Fruit fly (Drosophila melanogaster): Measurements from ENCODE around the gene ed.

DNA sequence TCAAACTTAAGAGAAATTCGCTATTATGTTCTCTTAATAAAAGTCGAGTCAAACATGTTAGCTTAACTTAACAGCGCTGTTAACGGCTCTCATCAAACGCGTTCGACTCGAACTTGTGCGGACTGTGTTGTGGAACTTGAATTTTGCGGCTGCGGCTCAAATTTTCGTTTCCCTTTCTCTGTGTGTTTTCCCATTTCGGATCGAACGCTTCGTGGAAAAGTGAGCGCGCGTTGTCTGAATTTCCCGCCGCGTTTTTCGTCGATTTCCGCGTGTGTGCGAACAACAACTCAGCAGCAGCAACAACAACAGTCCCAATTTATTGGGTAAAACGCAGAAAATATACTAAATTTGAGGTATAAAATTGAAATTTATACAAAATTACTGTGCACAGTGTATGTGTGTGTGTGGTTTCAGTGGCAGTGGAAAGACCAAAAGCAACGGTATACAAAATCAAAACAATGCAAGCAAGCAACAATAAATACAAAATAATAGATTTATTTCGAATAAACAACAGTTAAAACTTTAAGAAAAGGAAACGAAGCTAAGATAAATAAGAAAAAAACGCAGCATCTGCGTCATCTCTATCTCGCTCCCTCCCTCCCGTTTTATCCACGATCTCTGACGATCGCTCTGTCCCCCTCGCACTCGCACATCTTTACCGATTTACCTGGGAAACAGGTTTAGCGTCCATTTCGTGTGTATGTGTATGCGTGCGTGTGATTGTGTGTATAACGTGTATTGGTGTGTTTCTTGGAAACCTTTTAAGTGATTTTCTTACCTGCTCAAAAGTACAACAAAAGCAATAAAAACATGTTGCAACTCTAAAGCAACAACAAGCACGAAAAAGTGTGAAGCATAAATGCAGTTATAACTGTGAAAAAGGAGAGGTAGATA is at the start of gene ed:
- TF ChIP-seq CTCF (optimal IDR thresholded peaks at IDR 0.05), result no peak
- TF ChIP-seq CG8478 (optimal IDR thresholded peaks at IDR 0.05), result no peak
